Fruit fly (Drosophila melanogaster) whole organism, embryonic: ENCODE data around the gene ovm.

Experiments
- Asciz ChIP-seq: fragments of 200-800 bp; sonication (Bioruptor generic); optimal IDR thresholded peaks from 2 replicates; lab custom pipeline; 2017; ENCODE audit warnings: missing biosample characterization, mild to moderate bottlenecking, missing genetic modification characterization, missing genetic modification reagents
- CG10431 ChIP-seq: fragments of 200-800 bp; sonication (Bioruptor generic); optimal IDR thresholded peaks from 3 replicates; lab custom pipeline; 2018; ENCODE audit warnings: missing biosample characterization, mild to moderate bottlenecking, missing genetic modification characterization
- CG10565 ChIP-seq: fragments of 200-800 bp; sonication (Bioruptor generic); optimal IDR thresholded peaks from 3 replicates; lab custom pipeline; 2016; ENCODE audit warnings: missing biosample characterization, mild to moderate bottlenecking, missing genetic modification characterization
- CG10959 ChIP-seq: fragments of 200-800 bp; sonication (Bioruptor generic); IDR thresholded peaks from 2 replicates; pipeline ENCODE4 v1.3.6; 2022; ENCODE audit warnings: missing biosample characterization, missing genetic modification characterization
- CG11093 ChIP-seq: fragments of 200-800 bp; sonication (Bioruptor generic); IDR thresholded peaks from 3 replicates; pipeline ENCODE4 v1.3.6; 2022; ENCODE audit warnings: missing biosample characterization, missing genetic modification characterization
- CG11723 ChIP-seq: fragments of 200-800 bp; sonication (Bioruptor generic); optimal IDR thresholded peaks from 2 replicates; lab custom pipeline; 2017; ENCODE audit warnings: missing biosample characterization, mild to moderate bottlenecking, missing genetic modification characterization
- CG12659 ChIP-seq: fragments of 200-800 bp; sonication (Bioruptor generic); optimal IDR thresholded peaks from 3 replicates; lab custom pipeline; 2017; ENCODE audit warnings: mild to moderate bottlenecking, missing biosample characterization, missing genetic modification reagents, missing genetic modification characterization
- CG14014 ChIP-seq: fragments of 200-800 bp; sonication (Bioruptor generic); IDR thresholded peaks from 2 replicates; pipeline ENCODE4 v1.3.6; 2022; ENCODE audit warnings: missing biosample characterization, missing genetic modification characterization
- CG15073 ChIP-seq: fragments of 200-800 bp; sonication (Bioruptor generic); optimal IDR thresholded peaks from 2 replicates; lab custom pipeline; 2016; ENCODE audit warnings: missing biosample characterization, missing genetic modification characterization
- CG1529 ChIP-seq: fragments of 200-800 bp; sonication (Bioruptor generic); optimal IDR thresholded peaks from 3 replicates; lab custom pipeline; 2018; ENCODE audit warnings: missing biosample characterization, missing genetic modification characterization
- CG1603 ChIP-seq: fragments of 200-800 bp; sonication (Bioruptor generic); optimal IDR thresholded peaks from 2 replicates; lab custom pipeline; 2019; ENCODE audit warnings: missing biosample characterization, mild to moderate bottlenecking, missing genetic modification characterization, moderate library complexity
- CG16779 ChIP-seq: fragments of 200-800 bp; sonication (Bioruptor generic); IDR thresholded peaks from 2 replicates; pipeline ENCODE4 v1.3.6; 2022; ENCODE audit warnings: missing biosample characterization, missing genetic modification characterization
- CG16813 ChIP-seq: fragments of 200-800 bp; sonication (Bioruptor generic); IDR thresholded peaks from 3 replicates; pipeline ENCODE4 v1.3.6; 2022; ENCODE audit warnings: missing biosample characterization, missing genetic modification characterization; ENCODE audit not compliant: partially characterized antibody
- CG2202 ChIP-seq: fragments of 200-800 bp; sonication (Bioruptor generic); optimal IDR thresholded peaks from 2 replicates; lab custom pipeline; 2018; ENCODE audit warnings: missing biosample characterization, mild to moderate bottlenecking, missing genetic modification characterization
- CG3065 ChIP-seq: fragments of 200-800 bp; sonication (Bioruptor generic); optimal IDR thresholded peaks from 2 replicates; lab custom pipeline; 2016; ENCODE audit warnings: missing biosample characterization, missing genetic modification characterization
- CG3726 ChIP-seq: fragments of 200-800 bp; sonication (Bioruptor generic); IDR thresholded peaks from 3 replicates; pipeline ENCODE4, ENCODE4 v1.3.6; 2022; ENCODE audit warnings: missing biosample characterization, missing genetic modification characterization
- CG3838 ChIP-seq: fragments of 200-800 bp; sonication (Bioruptor generic); optimal IDR thresholded peaks from 3 replicates; lab custom pipeline; 2016; ENCODE audit warnings: missing biosample characterization, missing genetic modification characterization
- CG7271 ChIP-seq: fragments of 200-800 bp; sonication (Bioruptor generic); optimal IDR thresholded peaks from 2 replicates; lab custom pipeline; 2018; ENCODE audit warnings: missing biosample characterization, mild to moderate bottlenecking, missing genetic modification characterization, moderate library complexity
- CG7745 ChIP-seq: fragments of 200-800 bp; sonication (Bioruptor generic); optimal IDR thresholded peaks from 2 replicates; lab custom pipeline; 2018; ENCODE audit warnings: missing biosample characterization, mild to moderate bottlenecking, missing genetic modification characterization, moderate library complexity
- CG7928 ChIP-seq: fragments of 200-800 bp; sonication (Bioruptor generic); optimal IDR thresholded peaks from 2 replicates; lab custom pipeline; 2017; ENCODE audit warnings: missing biosample characterization, mild to moderate bottlenecking, missing genetic modification characterization
- CG8089 ChIP-seq: fragments of 200-800 bp; sonication (Bioruptor generic); optimal IDR thresholded peaks from 3 replicates; lab custom pipeline; 2016; ENCODE audit warnings: missing biosample characterization, missing genetic modification characterization
- H2.0 ChIP-seq: fragments of 200-800 bp; sonication (Bioruptor generic); IDR thresholded peaks from 2 replicates; pipeline ENCODE4 v1.3.6; 2022; ENCODE audit warnings: missing biosample characterization, missing genetic modification characterization
- Hey ChIP-seq: fragments of 200-800 bp; sonication (Bioruptor generic); optimal IDR thresholded peaks from 3 replicates; lab custom pipeline; 2018; ENCODE audit warnings: missing biosample characterization, mild to moderate bottlenecking, missing genetic modification characterization
- Kr ChIP-seq: fragments of 200-800 bp; sonication (Bioruptor generic); optimal IDR thresholded peaks from 2 replicates; lab custom pipeline; 2017; ENCODE audit warnings: missing biosample characterization, mild to moderate bottlenecking, missing genetic modification characterization
- Lpt ChIP-seq: fragments of >200 bp; optimal IDR thresholded peaks from 2 replicates; lab custom pipeline; 2018; ENCODE audit warnings: missing biosample characterization, missing genetic modification characterization
- Mrtf ChIP-seq: fragments of 200-800 bp; sonication (Bioruptor generic); IDR thresholded peaks from 3 replicates; pipeline ENCODE4 v1.3.6; 2022; ENCODE audit warnings: missing biosample characterization, missing genetic modification characterization
- Rx ChIP-seq: fragments of 200-800 bp; sonication (Bioruptor generic); IDR thresholded peaks from 2 replicates; pipeline ENCODE4 v1.3.6; 2022; ENCODE audit warnings: missing biosample characterization, missing genetic modification characterization
- Stat92E ChIP-seq, 3 experiments: fragments of >200 bp in 2 of 3; fragments of 200-800 bp in 1 of 3; sonication (Bioruptor generic) in 1 of 3; optimal IDR thresholded peaks; 2 replicates each; lab custom pipeline; 2017 to 2019; ENCODE audit warnings: missing biosample characterization in 3 of 3, missing genetic modification characterization in 3 of 3, mild to moderate bottlenecking in 1 of 3, moderate library complexity in 1 of 3
- ara ChIP-seq: fragments of 200-800 bp; sonication (Bioruptor generic); IDR thresholded peaks from 2 replicates; pipeline ENCODE4 v1.3.6; 2022; ENCODE audit warnings: missing biosample characterization, missing genetic modification characterization
- br ChIP-seq: fragments of >200 bp; optimal IDR thresholded peaks from 2 replicates; lab custom pipeline; 2017
- cato ChIP-seq: fragments of 200-800 bp; sonication (Bioruptor generic); optimal IDR thresholded peaks from 2 replicates; lab custom pipeline; 2016; ENCODE audit warnings: missing biosample characterization, missing genetic modification characterization, borderline replicate concordance
- dimm ChIP-seq: fragments of 200-800 bp; sonication (Bioruptor generic); IDR thresholded peaks from 2 replicates; pipeline ENCODE4 v1.3.6; 2022; ENCODE audit warnings: missing biosample characterization, missing genetic modification characterization
- ems ChIP-seq: fragments of 200-800 bp; sonication (Bioruptor generic); optimal IDR thresholded peaks from 3 replicates; lab custom pipeline; 2016; ENCODE audit warnings: missing biosample characterization, missing genetic modification characterization
- esg ChIP-seq: fragments of 200-800 bp; sonication (Bioruptor generic); conservative IDR thresholded peaks from 2 replicates; pipeline ENCODE4 v1.3.6; 2022; ENCODE audit warnings: missing biosample characterization, missing genetic modification characterization
- eyg ChIP-seq: fragments of 200-800 bp; sonication (Bioruptor generic); optimal IDR thresholded peaks from 3 replicates; lab custom pipeline; 2016; ENCODE audit warnings: missing biosample characterization, missing genetic modification characterization
- hth ChIP-seq: fragments of >200 bp; optimal IDR thresholded peaks from 2 replicates; lab custom pipeline; 2017; ENCODE audit warnings: inconsistent platforms
- kni ChIP-seq: fragments of 200-800 bp; sonication (Bioruptor generic); optimal IDR thresholded peaks from 3 replicates; lab custom pipeline; 2017; ENCODE audit warnings: mild to moderate bottlenecking, missing biosample characterization, missing genetic modification reagents, missing genetic modification characterization
- lab ChIP-seq: fragments of 200-800 bp; sonication (Bioruptor generic); optimal IDR thresholded peaks from 3 replicates; lab custom pipeline; 2017; ENCODE audit warnings: missing biosample characterization, missing genetic modification characterization, mild to moderate bottlenecking, moderate library complexity, missing genetic modification reagents
- mirr ChIP-seq: fragments of 200-800 bp; sonication (Bioruptor generic); optimal IDR thresholded peaks from 3 replicates; lab custom pipeline; 2018; ENCODE audit warnings: missing biosample characterization, mild to moderate bottlenecking, missing genetic modification characterization
- nmo ChIP-seq: fragments of 200-800 bp; sonication (Bioruptor generic); optimal IDR thresholded peaks from 2 replicates; lab custom pipeline; 2018; ENCODE audit warnings: missing biosample characterization, mild to moderate bottlenecking, missing genetic modification characterization, moderate library complexity
- nom ChIP-seq: fragments of 200-800 bp; sonication (Bioruptor generic); optimal IDR thresholded peaks from 2 replicates; lab custom pipeline; 2017; ENCODE audit warnings: missing biosample characterization, missing genetic modification characterization, mild to moderate bottlenecking, moderate library complexity, missing genetic modification reagents
- p53 ChIP-seq: fragments of 200-800 bp; sonication (Bioruptor generic); optimal IDR thresholded peaks from 2 replicates; lab custom pipeline; 2016; ENCODE audit warnings: missing biosample characterization, missing genetic modification characterization
- peb ChIP-seq: fragments of 200-800 bp; sonication (Bioruptor generic); IDR thresholded peaks from 2 replicates; pipeline ENCODE4 v1.3.6; 2022; ENCODE audit warnings: missing biosample characterization, missing genetic modification characterization
- pzg ChIP-seq: fragments of 200-800 bp; sonication (Bioruptor generic); optimal IDR thresholded peaks from 3 replicates; lab custom pipeline; 2018; ENCODE audit warnings: missing biosample characterization, mild to moderate bottlenecking, missing genetic modification characterization, moderate library complexity
- row ChIP-seq: fragments of 200-800 bp; sonication (Bioruptor generic); IDR thresholded peaks from 3 replicates; pipeline ENCODE4 v1.3.6; 2022; ENCODE audit warnings: missing biosample characterization, missing genetic modification characterization
- run ChIP-seq: fragments of 200-800 bp; sonication (Bioruptor generic); optimal IDR thresholded peaks from 3 replicates; lab custom pipeline; 2018; ENCODE audit warnings: missing biosample characterization, mild to moderate bottlenecking, missing genetic modification characterization
- schlank ChIP-seq: fragments of 200-800 bp; sonication (Bioruptor generic); optimal IDR thresholded peaks from 2 replicates; lab custom pipeline; 2018; ENCODE audit warnings: missing biosample characterization, mild to moderate bottlenecking, missing genetic modification characterization
- sna ChIP-seq: fragments of 200-800 bp; sonication (Bioruptor generic); IDR thresholded peaks from 2 replicates; pipeline ENCODE4 v1.3.6; 2022; ENCODE audit warnings: missing biosample characterization, missing genetic modification characterization; ENCODE audit not compliant: partially characterized antibody
- ssp ChIP-seq: fragments of 200-800 bp; sonication (Bioruptor generic); IDR thresholded peaks from 2 replicates; pipeline ENCODE4 v1.3.6; 2022; ENCODE audit warnings: missing biosample characterization, missing genetic modification characterization
- tgo ChIP-seq: fragments of 200-800 bp; sonication (Bioruptor generic); IDR thresholded peaks from 3 replicates; pipeline ENCODE4 v1.3.6; 2022; ENCODE audit warnings: missing biosample characterization, missing genetic modification characterization
- tup ChIP-seq: fragments of 200-800 bp; sonication (Bioruptor generic); optimal IDR thresholded peaks from 2 replicates; lab custom pipeline; 2016; ENCODE audit warnings: missing biosample characterization, mild to moderate bottlenecking, missing genetic modification characterization, moderate library complexity

Gene ovm

DNA sequence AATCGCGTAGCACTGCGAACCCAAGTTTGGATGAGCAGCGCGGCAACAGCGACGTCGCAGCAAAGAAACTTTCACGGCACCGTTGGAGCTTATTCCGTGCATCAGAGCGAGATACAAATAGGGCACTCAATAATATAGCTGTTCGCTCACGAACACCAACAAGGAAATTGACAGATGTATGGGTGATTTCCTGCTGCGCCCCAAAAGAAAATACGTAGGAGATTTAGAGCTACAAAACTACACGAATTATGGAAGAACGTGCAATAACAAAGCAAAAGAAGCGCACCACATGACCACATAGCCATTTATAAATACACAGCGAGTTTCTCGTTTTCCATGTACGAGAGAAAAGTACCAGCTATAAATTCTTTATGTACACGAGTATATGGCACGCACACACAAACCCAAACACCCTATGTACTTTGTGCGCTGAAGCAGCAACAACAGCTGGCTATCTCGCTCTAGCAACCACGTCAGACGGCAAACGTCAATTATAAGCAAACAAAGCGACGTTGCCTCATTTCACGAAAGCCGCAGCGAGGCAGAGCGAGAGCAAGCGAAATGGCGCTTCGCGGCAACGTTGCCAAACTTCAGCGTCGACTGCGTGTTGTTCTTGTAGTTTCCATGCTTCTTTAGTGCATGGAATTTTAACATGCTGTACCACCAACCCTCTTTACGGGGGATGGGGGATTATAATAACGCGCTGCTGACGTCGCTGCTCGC is 20.8 kb upstream of the ovm start (continued):
- TF ChIP-seq CG3065 (no peak), Kr (GFP tag; lab: Kevin White, UChicago) (no peak), CG12659 (peak; percentile 5), CG7271 (tag; lab: Kevin White, UChicago) (peak; percentile 34), lab (peak; percentile 71), CG15073 (GFP tag; lab: Kevin White, UChicago) (no peak), esg (GFP tag; lab: Robert Waterston, UW) (no peak), br (no peak), CG11723 (GFP tag; lab: Kevin White, UChicago) (peak; percentile 25), nmo (GFP tag; lab: Kevin White, UChicago) (no peak), CG7928 (GFP tag; lab: Kevin White, UChicago) (peak; percentile 16), pzg (GFP tag; lab: Kevin White, UChicago) (no peak), dimm (GFP tag; lab: Robert Waterston, UW) (no peak), CG3838 (no peak), p53 (GFP tag; lab: Kevin White, UChicago) (no peak), Mrtf (no peak), ara (GFP tag; lab: Robert Waterston, UW) (no peak), sna (no peak), Lpt (GFP tag; lab: Kevin White, UChicago) (no peak), CG16779 (GFP tag; lab: Robert Waterston, UW) (no peak), CG1603 (tag; lab: Kevin White, UChicago) (no peak), schlank (peak; percentile 3), nom (GFP tag; lab: Kevin White, UChicago) (peak; percentile 51), peb (GFP tag; lab: Robert Waterston, UW) (no peak), CG10959 (GFP tag; lab: Robert Waterston, UW) (no peak), CG1529 (GFP tag; lab: Kevin White, UChicago) (peak; percentile 44), cato (no peak), CG16813 (GFP tag; lab: Robert Waterston, UW) (no peak), row (GFP tag; lab: Robert Waterston, UW) (no peak), CG11093 (GFP tag; lab: Robert Waterston, UW) (no peak; the same call in 2 of the 3 replicates), CG2202 (no peak), H2.0 (GFP tag; lab: Robert Waterston, UW) (no peak), CG3726 (no peak), tgo (GFP tag; lab: Robert Waterston, UW) (no peak), mirr (GFP tag; lab: Kevin White, UChicago) (peak; percentile 95), CG7745 (tag; lab: Kevin White, UChicago) (no peak), Asciz (GFP tag; lab: Kevin White, UChicago) (no peak), CG10565 (GFP tag; lab: Kevin White, UChicago) (no peak), Hey (tag; lab: Kevin White, UChicago) (peak; percentile 63), Rx (no peak), Stat92E (GFP tag; optimal IDR thresholded peaks at IDR 0.05; lab: Kevin White, UChicago) (peak in 2 of 3 experiments; percentile 71 to 72), hth (no peak), ssp (no peak), eyg (GFP tag; lab: Kevin White, UChicago) (peak; percentile 12), tup (GFP tag; lab: Kevin White, UChicago) (no peak), kni (GFP tag; lab: Kevin White, UChicago) (peak; percentile 99), CG14014 (GFP tag; lab: Robert Waterston, UW) (no peak), CG10431 (GFP tag; lab: Kevin White, UChicago) (peak; percentile 52), run (tag; lab: Kevin White, UChicago) (no peak), ems (no peak), CG8089 (GFP tag; lab: Kevin White, UChicago) (no peak)
